Fruit fly (Drosophila melanogaster): ENCODE data around the gene beat-IIIa.

beat-IIIa gene

dm6 chr2L:17207072-17207471 is 76.2 kb downstream of the beat-IIIa start (continued):
- TF ChIP-seq inv (GFP tag; IDR thresholded peaks at IDR 0.05; ENCODE audit: partially characterized antibody): no peak
- no peak for TF ChIP-seq Dip2 (GFP tag; IDR thresholded peaks at IDR 0.05)
- no peak for TF ChIP-seq Adf1 (GFP tag; IDR thresholded peaks at IDR 0.05)
- TF ChIP-seq fd96Cb (tag; optimal IDR thresholded peaks at IDR 0.05): peak; percentile 12
- no peak for TF ChIP-seq zf30C (GFP tag; optimal IDR thresholded peaks at IDR 0.05)
- no peak for TF ChIP-seq gsb (GFP tag; IDR thresholded peaks at IDR 0.05)
- TF ChIP-seq kah (GFP tag; optimal IDR thresholded peaks at IDR 0.05): no peak
- no peak for TF ChIP-seq E2f2 (GFP tag; IDR thresholded peaks at IDR 0.05)
- no peak for TF ChIP-seq chinmo (GFP tag; IDR thresholded peaks at IDR 0.05; ENCODE audit: partially characterized antibody)
- TF ChIP-seq CG14860 (GFP tag; IDR thresholded peaks at IDR 0.05; ENCODE audit: partially characterized antibody): no peak
- TF ChIP-seq mld (GFP tag; IDR thresholded peaks at IDR 0.05; ENCODE audit: partially characterized antibody): no peak
- no peak for TF ChIP-seq GATAe (GFP tag; conservative IDR thresholded peaks at IDR 0.05)
- TF ChIP-seq lilli (GFP tag; optimal IDR thresholded peaks at IDR 0.05): no peak
- TF ChIP-seq CG16815 (GFP tag; optimal IDR thresholded peaks at IDR 0.05): no peak
- no peak for TF ChIP-seq jing (GFP tag; optimal IDR thresholded peaks at IDR 0.05)
- TF ChIP-seq Dll (GFP tag; IDR thresholded peaks at IDR 0.05; ENCODE audit: partially characterized antibody): no peak
- TF ChIP-seq sisA (GFP tag; IDR thresholded peaks at IDR 0.05): no peak
- no peak for TF ChIP-seq CG1024 (GFP tag; IDR thresholded peaks at IDR 0.05)
- TF ChIP-seq CG5245 (GFP tag; optimal IDR thresholded peaks at IDR 0.05): no peak
- no peak for TF ChIP-seq CG12769 (tag; optimal IDR thresholded peaks at IDR 0.05)
- TF ChIP-seq D (optimal IDR thresholded peaks at IDR 0.05): no peak
- TF ChIP-seq D (GFP tag; optimal IDR thresholded peaks at IDR 0.05): no peak
- no peak for TF ChIP-seq CG3995 (GFP tag; optimal IDR thresholded peaks at IDR 0.05)
- TF ChIP-seq CG10366 (GFP tag; IDR thresholded peaks at IDR 0.05): no peak
- no peak for TF ChIP-seq Dfd (GFP tag; optimal IDR thresholded peaks at IDR 0.05)
- TF ChIP-seq CG34376 (GFP tag; optimal IDR thresholded peaks at IDR 0.05): no peak
- no peak for TF ChIP-seq CG11093 (GFP tag; IDR thresholded peaks at IDR 0.05)
- TF ChIP-seq Fer3 (tag; optimal IDR thresholded peaks at IDR 0.05): no peak
- no peak for TF ChIP-seq schlank (tag; optimal IDR thresholded peaks at IDR 0.05)
- no peak for TF ChIP-seq maf-S (GFP tag; optimal IDR thresholded peaks at IDR 0.05)
- TF ChIP-seq CG8290 (GFP tag; optimal IDR thresholded peaks at IDR 0.05): no peak
- no peak for TF ChIP-seq CG8290 (tag; optimal IDR thresholded peaks at IDR 0.05)
- no peak for TF ChIP-seq Sin3A (optimal IDR thresholded peaks at IDR 0.05)
- TF ChIP-seq Pdp1 (GFP tag; optimal IDR thresholded peaks at IDR 0.05): no peak
- TF ChIP-seq unc-4 (GFP tag; IDR thresholded peaks at IDR 0.05; ENCODE audit: partially characterized antibody): no peak
- TF ChIP-seq Ets97D (GFP tag; optimal IDR thresholded peaks at IDR 0.05): no peak
- TF ChIP-seq CG11504 (tag; optimal IDR thresholded peaks at IDR 0.05): peak; percentile 65
- no peak for TF ChIP-seq CG15696 (tag; optimal IDR thresholded peaks at IDR 0.05)
- TF ChIP-seq D19B (GFP tag; optimal IDR thresholded peaks at IDR 0.05): no peak
- TF ChIP-seq Myb (GFP tag; optimal IDR thresholded peaks at IDR 0.05): no peak
- TF ChIP-seq CG7963 (GFP tag; IDR thresholded peaks at IDR 0.05; ENCODE audit: partially characterized antibody): no peak
- TF ChIP-seq CG7372 (GFP tag; IDR thresholded peaks at IDR 0.05): no peak
- TF ChIP-seq Rfx (GFP tag; IDR thresholded peaks at IDR 0.05): no peak
- TF ChIP-seq CG1529 (GFP tag; optimal IDR thresholded peaks at IDR 0.05): no peak
- TF ChIP-seq PHDP (tag; optimal IDR thresholded peaks at IDR 0.05): peak; percentile 36
- TF ChIP-seq CG14965 (GFP tag; optimal IDR thresholded peaks at IDR 0.05; ENCODE audit: borderline replicate concordance): no peak
- TF ChIP-seq ash1 (GFP tag; optimal IDR thresholded peaks at IDR 0.05): no peak
- TF ChIP-seq gcm2 (GFP tag; optimal IDR thresholded peaks at IDR 0.05): no peak
- no peak for TF ChIP-seq CG14667 (GFP tag; IDR thresholded peaks at IDR 0.05)
- no peak for TF ChIP-seq CG6854 (GFP tag; optimal IDR thresholded peaks at IDR 0.05)
- TF ChIP-seq CG18262 (tag; optimal IDR thresholded peaks at IDR 0.05): peak; percentile 22
- peak; percentile 46 for TF ChIP-seq Hmr (GFP tag; optimal IDR thresholded peaks at IDR 0.05)
- no peak for TF ChIP-seq CG4820 (GFP tag; optimal IDR thresholded peaks at IDR 0.05)
